Worm (Caenorhabditis elegans): Measurements from ENCODE around the gene F26C11.4.

F26C11.4 gene

ce11 chrII:9931012-9931411, 14.9 kb upstream of the F26C11.4 start (continued):
- TF ChIP-seq attf-4 (tag; optimal IDR thresholded peaks at IDR 0.05) (no peak), nhr-25 (tag; optimal IDR thresholded peaks at IDR 0.05; ENCODE audit: borderline replicate concordance, insufficient read depth) (no peak), sdz-12 (GFP tag; optimal IDR thresholded peaks at IDR 0.05) (no peak), nhr-237 (tag; optimal IDR thresholded peaks at IDR 0.05) (no peak), dmd-8 (GFP tag; IDR thresholded peaks at IDR 0.05) (0 out of 2 replicates have a peak, but pooled peaks have one; percentile 51), jun-1 (tag; optimal IDR thresholded peaks at IDR 0.05) (no peak), mxl-2 (GFP tag; conservative IDR thresholded peaks at IDR 0.05) (no peak), lsy-2 (tag; optimal IDR thresholded peaks at IDR 0.05) (peak in 1 of 2 experiments; percentile 40), hif-1 (tag; optimal IDR thresholded peaks at IDR 0.05) (peak in 1 of 2 experiments; percentile 80), madf-9 (GFP tag; conservative IDR thresholded peaks at IDR 0.05) (no peak), F26F4.8 (GFP tag; conservative IDR thresholded peaks at IDR 0.05) (no peak), vab-7 (GFP tag; IDR thresholded peaks at IDR 0.05) (no peak)

- TF ChIP-seq aha-1 (tag) (peak; percentile 91), unc-130 (GFP tag; optimal IDR thresholded peaks at IDR 0.05) (no peak)
These were observed 12.4 kb upstream of the F26C11.4 start for ce11 chrII:9928470-9928869.

ce11 chrII:9921622-9922269, 5.7 kb upstream of the F26C11.4 start, which contains the start of gene C05C10.2:
Gene C05C10.2, plus strand, starts transcription at chrII:9922219.
- TF ChIP-seq unc-62 (GFP tag; optimal IDR thresholded peaks at IDR 0.05 in 1 of 2), result peak in 1 of 2 experiments; percentile 42
- no peak for TF ChIP-seq unc-62 (tag; optimal IDR thresholded peaks at IDR 0.05)
- no peak for TF ChIP-seq ceh-62 (tag; optimal IDR thresholded peaks at IDR 0.05)
- TF ChIP-seq ZK546.5 (tag; optimal IDR thresholded peaks at IDR 0.05), result no peak
- no peak for TF ChIP-seq ceh-32 (tag; optimal IDR thresholded peaks at IDR 0.05; ENCODE audit: poor library complexity)
- TF ChIP-seq madf-5 (GFP tag; IDR thresholded peaks at IDR 0.05), result no peak
- TF ChIP-seq aha-1 (tag), result peak; percentile 72

DNA sequence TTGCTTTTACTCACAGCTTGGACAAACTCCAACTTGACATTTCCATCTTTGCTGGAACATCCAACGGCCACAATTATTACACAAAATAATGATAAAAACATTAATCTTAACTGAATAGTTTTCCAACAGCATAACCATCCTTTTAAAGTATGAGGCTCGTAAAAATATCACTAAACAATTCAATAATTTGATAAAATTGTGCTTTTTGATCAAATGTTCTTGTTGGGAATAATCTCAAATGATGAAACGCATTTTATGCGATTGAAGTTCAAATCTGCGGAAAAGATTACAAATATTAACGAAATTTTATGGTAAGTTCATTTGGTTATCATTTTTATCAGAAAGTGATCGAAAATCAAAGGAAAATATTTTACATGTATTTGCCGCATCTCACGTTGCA, 4.4 kb upstream of the F26C11.4 start, which contains the start of gene pho-10:
Gene pho-10, minus strand, starts transcription at position 101 of the 400 bp plus-strand sequence.
- TF ChIP-seq spr-3 (GFP tag; optimal IDR thresholded peaks at IDR 0.05), result no peak
- TF ChIP-seq ZK337.2 (GFP tag; IDR thresholded peaks at IDR 0.05), result no peak
- no peak for TF ChIP-seq zip-11 (GFP tag; IDR thresholded peaks at IDR 0.05)
- no peak for TF ChIP-seq snpc-1.2 (GFP tag; IDR thresholded peaks at IDR 0.05)
- TF ChIP-seq skn-1 (tag; optimal IDR thresholded peaks at IDR 0.05), result no peak
- no peak for TF ChIP-seq attf-4 (tag; optimal IDR thresholded peaks at IDR 0.05)
- no peak for TF ChIP-seq set-16 (GFP tag; IDR thresholded peaks at IDR 0.05)
- TF ChIP-seq ztf-11 (tag; optimal IDR thresholded peaks at IDR 0.05), result no peak
- TF ChIP-seq zfp-3 (GFP tag; conservative IDR thresholded peaks at IDR 0.05), result no peak
- no peak for TF ChIP-seq cey-2 (tag; optimal IDR thresholded peaks at IDR 0.05; ENCODE audit: borderline replicate concordance, insufficient read depth)
- TF ChIP-seq aly-2 (tag; optimal IDR thresholded peaks at IDR 0.05), result no peak
- TF ChIP-seq mxl-2 (GFP tag; conservative IDR thresholded peaks at IDR 0.05), result no peak
- no peak for TF ChIP-seq snpc-4 (tag; optimal IDR thresholded peaks at IDR 0.05)
- TF ChIP-seq F10B5.3 (tag; optimal IDR thresholded peaks at IDR 0.05), result no peak
- no peak for TF ChIP-seq sdz-12 (GFP tag; optimal IDR thresholded peaks at IDR 0.05)
- TF ChIP-seq F26F4.8 (GFP tag; conservative IDR thresholded peaks at IDR 0.05), result no peak

DNA sequence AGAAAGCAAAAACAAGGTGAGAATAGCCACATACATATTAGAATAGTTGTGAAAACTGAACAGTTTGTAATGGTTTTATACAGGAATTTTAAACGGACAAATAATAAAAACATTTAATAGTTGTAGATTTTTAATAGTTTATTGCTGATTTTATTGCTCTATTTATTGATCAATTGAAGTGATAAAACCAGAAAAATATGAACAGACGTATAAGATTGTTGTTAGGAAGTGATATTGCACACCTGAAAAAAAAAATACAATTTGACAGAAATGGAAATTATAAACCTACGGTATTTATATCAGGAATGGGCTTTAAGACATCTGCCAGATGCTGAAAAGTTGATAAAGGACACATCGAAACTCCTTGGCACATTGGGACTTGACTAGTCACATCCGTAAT, 1.8 kb upstream of the F26C11.4 start, which contains the start of gene C05C10.8:
Gene C05C10.8, minus strand, starts transcription at position 101 of the 400 bp plus-strand sequence.
- no peak for TF ChIP-seq pha-4 (GFP tag; IDR thresholded peaks at IDR 0.05)
- no peak for TF ChIP-seq pha-4 (tag; optimal IDR thresholded peaks at IDR 0.05)
